Worm (Caenorhabditis elegans) whole organism, young adult: Measurements from ENCODE around the gene T23B12.11.

ENCODE experiments used
- C06A6.2 ChIP-seq: fragments of 200-800 bp; sonication (Bioruptor generic); conservative IDR thresholded peaks from 2 replicates; pipeline ENCODE4 v1.3.6; 2022; ENCODE audit warnings: missing genetic modification characterization, missing compliant biosample characterization
- D2030.7 ChIP-seq: fragments of 200-800 bp; sonication (Bioruptor generic); IDR thresholded peaks from 2 replicates; pipeline ENCODE4 v1.3.6; 2022; ENCODE audit warnings: missing genetic modification reagents, missing genetic modification characterization, missing compliant biosample characterization
- F10E7.11 ChIP-seq: sonication (generic microtip); optimal IDR thresholded peaks from 2 replicates; lab custom pipeline; 2017; ENCODE audit warnings: mild to moderate bottlenecking, missing genetic modification characterization, moderate library complexity, missing compliant biosample characterization
- F22D6.2 ChIP-seq: sonication (generic microtip); optimal IDR thresholded peaks from 2 replicates; lab custom pipeline; 2016; ENCODE audit warnings: mild to moderate bottlenecking, missing genetic modification characterization, missing compliant biosample characterization
- F37B4.10 ChIP-seq: fragments of 200-800 bp; sonication (Bioruptor generic); IDR thresholded peaks from 2 replicates; pipeline ENCODE4 v1.3.6; 2022; ENCODE audit warnings: missing genetic modification characterization, missing compliant biosample characterization
- F55B11.4 ChIP-seq: sonication (generic microtip); optimal IDR thresholded peaks from 2 replicates; lab custom pipeline; 2016; ENCODE audit warnings: missing compliant biosample characterization, missing genetic modification characterization, borderline replicate concordance; ENCODE audit not compliant: insufficient read depth
- F57C9.4 ChIP-seq: sonication (generic microtip); optimal IDR thresholded peaks from 2 replicates; lab custom pipeline; 2017; ENCODE audit warnings: mild to moderate bottlenecking, missing genetic modification characterization, missing compliant biosample characterization
- K11D2.4 ChIP-seq: fragments of 200-800 bp; sonication (Bioruptor generic); IDR thresholded peaks from 2 replicates; pipeline ENCODE4 v1.3.6; 2022; ENCODE audit warnings: missing genetic modification reagents, missing genetic modification characterization, missing compliant biosample characterization
- K12H6.12 ChIP-seq: fragments of 200-800 bp; sonication (Bioruptor generic); optimal IDR thresholded peaks from 2 replicates; lab custom pipeline; 2018; ENCODE audit warnings: mild to moderate bottlenecking, missing genetic modification characterization, missing compliant biosample characterization
- Y53F4B.3 ChIP-seq: fragments of 200-800 bp; sonication (Bioruptor generic); IDR thresholded peaks from 2 replicates; pipeline ENCODE4 v1.3.6; 2022; ENCODE audit warnings: missing genetic modification reagents, missing genetic modification characterization, missing compliant biosample characterization
- aptf-3 ChIP-seq: fragments of 200-800 bp; sonication (Bioruptor generic); IDR thresholded peaks from 2 replicates; pipeline ENCODE4 v1.3.6; 2022; ENCODE audit warnings: missing genetic modification characterization, missing compliant biosample characterization
- athp-1 ChIP-seq: sonication (generic microtip); optimal IDR thresholded peaks from 2 replicates; lab custom pipeline; 2017; ENCODE audit warnings: mild to moderate bottlenecking, missing genetic modification characterization, missing compliant biosample characterization
- attf-3 ChIP-seq: fragments of 200-800 bp; sonication (Bioruptor generic); conservative IDR thresholded peaks from 2 replicates; pipeline ENCODE4 v1.3.6; 2022; ENCODE audit warnings: missing genetic modification reagents, missing genetic modification characterization, missing compliant biosample characterization
- attf-6 ChIP-seq: fragments of 200-800 bp; sonication (Bioruptor generic); IDR thresholded peaks from 2 replicates; pipeline ENCODE4 v1.3.6; 2022; ENCODE audit warnings: missing genetic modification reagents, missing genetic modification characterization, missing compliant biosample characterization
- bed-2 ChIP-seq: fragments of 200-800 bp; sonication (Bioruptor generic); IDR thresholded peaks from 2 replicates; pipeline ENCODE4 v1.3.6; 2022; ENCODE audit warnings: missing genetic modification reagents, missing genetic modification characterization, missing compliant biosample characterization
- cebp-1 ChIP-seq, 2 experiments: fragments of 200-800 bp in 1 of 2; sonication (Bioruptor generic) in 1 of 2; sonication (generic microtip) in 1 of 2; IDR thresholded peaks in 1 of 2; optimal IDR thresholded peaks in 1 of 2; 2 replicates each; pipeline versions ENCODE4 v1.3.6 to Lab custom; 2017 to 2022; ENCODE audit warnings: missing compliant biosample characterization in 2 of 2, missing genetic modification characterization in 2 of 2, mild to moderate bottlenecking in 1 of 2, missing genetic modification reagents in 1 of 2, moderate library complexity in 1 of 2
- ceh-100 ChIP-seq: fragments of 200-800 bp; sonication (Bioruptor generic); IDR thresholded peaks from 2 replicates; pipeline ENCODE4 v1.3.6; 2022; ENCODE audit warnings: missing genetic modification reagents, missing genetic modification characterization, missing compliant biosample characterization
- ceh-27 ChIP-seq: fragments of 200-800 bp; sonication (Bioruptor generic); optimal IDR thresholded peaks from 2 replicates; lab custom pipeline; 2018; ENCODE audit warnings: mild to moderate bottlenecking, missing genetic modification characterization, moderate library complexity, missing compliant biosample characterization
- ceh-58 ChIP-seq: fragments of 200-800 bp; sonication (Bioruptor generic); IDR thresholded peaks from 2 replicates; pipeline ENCODE4 v1.3.6; 2022; ENCODE audit warnings: missing genetic modification characterization, missing compliant biosample characterization
- ceh-91 ChIP-seq: fragments of 200-800 bp; sonication (Bioruptor generic); IDR thresholded peaks from 2 replicates; pipeline ENCODE4 v1.3.6; 2022; ENCODE audit warnings: missing genetic modification reagents, missing genetic modification characterization, missing compliant biosample characterization
- efl-1 ChIP-seq: fragments of 150-350 bp; optimal IDR thresholded peaks from 2 replicates; lab custom pipeline; 2014; ENCODE audit warnings: missing biosample characterization, missing genetic modification reagents, missing genetic modification characterization
- egl-44 ChIP-seq: fragments of 200-800 bp; sonication (Bioruptor generic); IDR thresholded peaks from 2 replicates; pipeline ENCODE4 v1.3.6; 2022; ENCODE audit warnings: missing genetic modification reagents, missing genetic modification characterization, missing compliant biosample characterization
- ekl-4 ChIP-seq: fragments of 200-800 bp; sonication (Bioruptor generic); IDR thresholded peaks from 2 replicates; pipeline ENCODE4 v1.3.6; 2022; ENCODE audit warnings: missing genetic modification reagents, missing genetic modification characterization, missing compliant biosample characterization
- gei-17 ChIP-seq: fragments of 200-800 bp; sonication (Bioruptor generic); optimal IDR thresholded peaks from 2 replicates; lab custom pipeline; 2018; ENCODE audit warnings: mild to moderate bottlenecking, missing genetic modification characterization, missing compliant biosample characterization
- hmg-1.2 ChIP-seq: fragments of 200-800 bp; sonication (Bioruptor generic); IDR thresholded peaks from 2 replicates; pipeline ENCODE4 v1.3.6; 2022; ENCODE audit warnings: missing genetic modification reagents, missing genetic modification characterization, missing compliant biosample characterization
- lin-26 ChIP-seq: fragments of 200-800 bp; sonication (Bioruptor generic); IDR thresholded peaks from 2 replicates; pipeline ENCODE4 v1.3.6; 2022; ENCODE audit warnings: missing genetic modification reagents, missing genetic modification characterization, missing compliant biosample characterization
- madf-10 ChIP-seq: sonication (generic microtip); optimal IDR thresholded peaks from 2 replicates; lab custom pipeline; 2016; ENCODE audit warnings: mild to moderate bottlenecking, missing genetic modification characterization, missing compliant biosample characterization
- mcd-1 ChIP-seq: fragments of 200-800 bp; sonication (Bioruptor generic); IDR thresholded peaks from 2 replicates; pipeline ENCODE4 v1.3.6; 2022; ENCODE audit warnings: missing genetic modification reagents, missing genetic modification characterization, missing compliant biosample characterization
- mel-28 ChIP-seq: sonication (generic microtip); optimal IDR thresholded peaks from 2 replicates; lab custom pipeline; 2016; ENCODE audit warnings: borderline replicate concordance, mild to moderate bottlenecking, missing genetic modification characterization, missing compliant biosample characterization
- mxl-1 ChIP-seq: sonication (generic microtip); optimal IDR thresholded peaks from 2 replicates; lab custom pipeline; 2016; ENCODE audit warnings: missing genetic modification characterization, missing compliant biosample characterization
- nfya-2 ChIP-seq: fragments of 200-800 bp; sonication (Bioruptor generic); IDR thresholded peaks from 2 replicates; pipeline ENCODE4 v1.3.6; 2022; ENCODE audit warnings: missing genetic modification reagents, missing genetic modification characterization, missing compliant biosample characterization
- nfyb-1 ChIP-seq: fragments of 200-800 bp; sonication (Bioruptor generic); IDR thresholded peaks from 2 replicates; pipeline ENCODE4 v1.3.6; 2022; ENCODE audit warnings: missing genetic modification reagents, missing genetic modification characterization, missing compliant biosample characterization
- nhr-80 ChIP-seq: sonication (generic microtip); optimal IDR thresholded peaks from 2 replicates; lab custom pipeline; 2016; ENCODE audit warnings: missing genetic modification characterization, missing compliant biosample characterization
- rcor-1 ChIP-seq: fragments of 200-800 bp; sonication (Bioruptor generic); IDR thresholded peaks from 2 replicates; pipeline ENCODE4 v1.3.6; 2022; ENCODE audit warnings: missing genetic modification reagents, missing genetic modification characterization, missing compliant biosample characterization
- rec-8 ChIP-seq, 2 experiments: sonication (generic microtip); optimal IDR thresholded peaks; 2 replicates each; lab custom pipeline; 2016; ENCODE audit warnings: mild to moderate bottlenecking in 2 of 2, missing genetic modification characterization in 2 of 2, missing genetic modification reagents in 2 of 2, missing genotype in 2 of 2, missing biosample characterization in 1 of 2, missing compliant biosample characterization in 1 of 2, moderate library complexity in 1 of 2
- repo-1 ChIP-seq: sonication (generic microtip); optimal IDR thresholded peaks from 2 replicates; lab custom pipeline; 2017; ENCODE audit warnings: mild to moderate bottlenecking, missing genetic modification characterization, missing compliant biosample characterization
- rpc-1 ChIP-seq, 2 experiments: fragments of 150-350 bp in 1 of 2; sonication (generic microtip) in 1 of 2; optimal IDR thresholded peaks; 2 replicates each; lab custom pipeline; 2014 to 2018; ENCODE audit warnings: missing biosample characterization in 1 of 2, missing genetic modification characterization in 1 of 2, missing genetic modification reagents in 1 of 2, missing genotype in 1 of 2
- sdz-38 ChIP-seq: sonication (generic microtip); optimal IDR thresholded peaks from 2 replicates; lab custom pipeline; 2016; ENCODE audit warnings: missing genotype, missing genetic modification characterization, missing compliant biosample characterization
- snpc-1.1 ChIP-seq: sonication (generic microtip); optimal IDR thresholded peaks from 2 replicates; lab custom pipeline; 2017; ENCODE audit warnings: missing genetic modification characterization, mild to moderate bottlenecking, missing compliant biosample characterization, antibody characterized with exemption, moderate library complexity, missing genotype, missing genetic modification reagents; ENCODE audit not compliant: insufficient read depth
- snpc-1.3 ChIP-seq: sonication (generic microtip); optimal IDR thresholded peaks from 2 replicates; lab custom pipeline; 2017; ENCODE audit warnings: missing genetic modification characterization, mild to moderate bottlenecking, missing compliant biosample characterization, antibody characterized with exemption, moderate library complexity, missing genotype, missing genetic modification reagents; ENCODE audit not compliant: insufficient read depth
- somi-1 ChIP-seq: fragments of 200-800 bp; sonication (Bioruptor generic); optimal IDR thresholded peaks from 2 replicates; lab custom pipeline; 2018; ENCODE audit warnings: mild to moderate bottlenecking, missing genetic modification characterization, missing compliant biosample characterization
- sptf-2 ChIP-seq: fragments of 200-800 bp; sonication (Bioruptor generic); optimal IDR thresholded peaks from 2 replicates; lab custom pipeline; 2018; ENCODE audit warnings: mild to moderate bottlenecking, missing genetic modification characterization, missing compliant biosample characterization
- tbp1 ChIP-seq: fragments of 200-800 bp; sonication (Bioruptor generic); optimal IDR thresholded peaks from 2 replicates; lab custom pipeline; 2018; ENCODE audit warnings: mild to moderate bottlenecking, missing genetic modification characterization, missing compliant biosample characterization
- zim-3 ChIP-seq: sonication (generic microtip); optimal IDR thresholded peaks from 2 replicates; lab custom pipeline; 2017; ENCODE audit warnings: mild to moderate bottlenecking, missing genetic modification characterization, moderate library complexity, missing compliant biosample characterization
- ztf-22 ChIP-seq: fragments of 200-800 bp; sonication (Bioruptor generic); optimal IDR thresholded peaks from 2 replicates; lab custom pipeline; 2018; ENCODE audit warnings: mild to moderate bottlenecking, missing genetic modification characterization, moderate library complexity, missing compliant biosample characterization
- ztf-25 ChIP-seq: fragments of 200-800 bp; sonication (Bioruptor generic); IDR thresholded peaks from 2 replicates; pipeline ENCODE4 v1.3.6; 2022; ENCODE audit warnings: missing genetic modification reagents, missing genetic modification characterization, missing compliant biosample characterization
- ztf-3 ChIP-seq: fragments of 200-800 bp; sonication (Bioruptor generic); optimal IDR thresholded peaks from 2 replicates; lab custom pipeline; 2018; ENCODE audit warnings: mild to moderate bottlenecking, missing genetic modification characterization, missing compliant biosample characterization

The T23B12.11 gene

DNA sequence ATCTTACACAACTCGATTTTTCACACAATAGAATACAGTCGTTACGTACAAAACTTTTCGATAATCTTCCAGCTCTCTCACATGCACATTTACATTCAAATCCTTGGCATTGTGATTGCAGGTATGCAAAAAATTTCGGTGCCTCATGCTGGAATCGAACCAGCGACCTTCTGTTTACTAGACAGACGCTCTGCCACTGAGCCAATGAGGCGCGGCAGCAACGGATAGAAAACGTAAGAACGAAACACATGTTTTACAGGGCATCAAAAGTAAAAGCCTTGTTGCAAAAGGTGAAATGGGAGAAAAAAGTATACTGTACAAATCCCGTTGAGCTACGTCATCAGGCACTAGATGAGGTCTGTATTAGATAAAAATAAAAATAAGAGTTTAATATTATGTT, 40.8 kb downstream of the T23B12.11 start (continued):
- peak; percentile 68 for TF ChIP-seq snpc-1.1 (tag; lab: Kevin White, UChicago)
- no peak for TF ChIP-seq mcd-1 (GFP tag; lab: Robert Waterston, UW)
- TF ChIP-seq rcor-1 (GFP tag; lab: Robert Waterston, UW), result no peak
- peak; percentile 62 for TF ChIP-seq sptf-2 (GFP tag; lab: Kevin White, UChicago)
- no peak for TF ChIP-seq nfyb-1
- 0 out of 2 replicates have a peak, but pooled peaks have one; percentile 40 for TF ChIP-seq attf-3
- no peak for TF ChIP-seq K11D2.4 (GFP tag; lab: Robert Waterston, UW)
- peak; percentile 72 for TF ChIP-seq hmg-1.2 (GFP tag; lab: Robert Waterston, UW)
- TF ChIP-seq nfya-2 (GFP tag; lab: Robert Waterston, UW), result no peak
- TF ChIP-seq gei-17 (GFP tag; lab: Kevin White, UChicago), result no peak
- TF ChIP-seq ceh-58 (GFP tag; lab: Robert Waterston, UW), result no peak
- peak; percentile 47 for TF ChIP-seq snpc-1.3 (tag; lab: Kevin White, UChicago)
- no peak for TF ChIP-seq F22D6.2 (tag; lab: Kevin White, UChicago)
- TF ChIP-seq F10E7.11 (tag; lab: Kevin White, UChicago), result no peak
- TF ChIP-seq mel-28, result no peak
- TF ChIP-seq egl-44 (GFP tag; lab: Robert Waterston, UW), result 0 out of 2 replicates have a peak, but pooled peaks have one; percentile 26
- TF ChIP-seq ceh-100, result no peak
- TF ChIP-seq tbp1 (GFP tag; lab: Kevin White, UChicago), result peak; percentile 93
- no peak for TF ChIP-seq C06A6.2
- no peak for TF ChIP-seq bed-2 (GFP tag; lab: Robert Waterston, UW)
- TF ChIP-seq repo-1 (tag; lab: Kevin White, UChicago), result no peak
- TF ChIP-seq rpc-1 (optimal IDR thresholded peaks at IDR 0.05; lab: Kevin White, UChicago), result peak; percentile 72
- peak; percentile 88 for TF ChIP-seq rpc-1 (tag; optimal IDR thresholded peaks at IDR 0.05; lab: Kevin White, UChicago)
- peak; percentile 49 for TF ChIP-seq mxl-1
- 0 out of 2 replicates have a peak, but pooled peaks have one; percentile 36 for TF ChIP-seq ceh-91 (GFP tag; lab: Robert Waterston, UW)
- no peak for TF ChIP-seq F37B4.10 (GFP tag; lab: Robert Waterston, UW)
- TF ChIP-seq zim-3 (tag; lab: Kevin White, UChicago), result no peak
- TF ChIP-seq Y53F4B.3 (GFP tag; lab: Robert Waterston, UW), result no peak
- TF ChIP-seq rec-8 (tag; optimal IDR thresholded peaks at IDR 0.05; lab: Kevin White, UChicago), result peak in 1 of 2 experiments; percentile 68
- no peak for TF ChIP-seq ztf-3

DNA sequence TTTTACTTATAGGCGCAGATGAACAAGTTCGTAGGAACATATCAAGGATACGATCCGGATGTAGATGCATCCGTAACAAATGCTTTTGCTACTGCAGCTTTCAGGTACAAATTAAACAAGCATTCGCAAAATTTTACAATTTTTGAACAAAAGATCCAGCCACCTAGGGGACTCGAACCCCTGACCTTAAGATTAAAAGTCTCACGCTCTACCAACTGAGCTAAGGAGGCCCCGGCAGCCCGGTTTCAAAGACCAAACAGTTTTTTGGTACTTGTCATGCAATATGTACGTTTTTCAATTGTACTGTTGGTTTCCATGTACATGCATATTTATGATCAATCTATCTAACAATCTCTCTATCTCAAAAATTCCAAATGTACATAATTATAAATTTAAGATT, 44.2 kb downstream of the T23B12.11 start:
- TF ChIP-seq aptf-3 (GFP tag; lab: Robert Waterston, UW) (no peak), somi-1 (GFP tag; lab: Kevin White, UChicago) (no peak), ceh-27 (GFP tag; lab: Kevin White, UChicago) (no peak), ztf-25 (GFP tag; lab: Robert Waterston, UW) (0 out of 2 replicates have a peak, but pooled peaks have one; percentile 59), athp-1 (tag; lab: Kevin White, UChicago) (peak; percentile 21), attf-6 (no peak), efl-1 (GFP tag; lab: Kevin White, UChicago) (no peak), madf-10 (tag; lab: Kevin White, UChicago) (no peak), D2030.7 (GFP tag; lab: Robert Waterston, UW) (peak; percentile 68), tbp1 (GFP tag; lab: Kevin White, UChicago) (peak; percentile 91), ztf-22 (GFP tag; lab: Kevin White, UChicago) (peak; percentile 8), nfya-2 (GFP tag; lab: Robert Waterston, UW) (no peak), sdz-38 (tag; lab: Kevin White, UChicago) (no peak), nhr-80 (tag; lab: Kevin White, UChicago) (no peak), F55B11.4 (tag; lab: Kevin White, UChicago) (no peak), egl-44 (GFP tag; lab: Robert Waterston, UW) (peak; percentile 76; the same call in 1 of the 2 replicates), K12H6.12 (tag; lab: Kevin White, UChicago) (no peak), ceh-58 (GFP tag; lab: Robert Waterston, UW) (no peak), repo-1 (tag; lab: Kevin White, UChicago) (no peak), cebp-1 (GFP tag; IDR thresholded peaks at IDR 0.05; lab: Robert Waterston, UW) (no peak), cebp-1 (tag; optimal IDR thresholded peaks at IDR 0.05; lab: Kevin White, UChicago) (peak; percentile 30), ekl-4 (no peak), F57C9.4 (tag; lab: Kevin White, UChicago) (no peak), lin-26 (GFP tag; lab: Robert Waterston, UW) (peak; percentile 97)
